Worm (Caenorhabditis elegans) whole organism, late embryonic: Measurements from ENCODE around the gene kars-1.

Experiments
- ceh-34 ChIP-seq: sonication (generic microtip); optimal IDR thresholded peaks from 2 replicates; lab custom pipeline; 2016; ENCODE audit warnings: mild to moderate bottlenecking, missing genetic modification characterization, missing compliant biosample characterization
- elt-4 ChIP-seq: sonication (generic microtip); optimal IDR thresholded peaks from 2 replicates; lab custom pipeline; 2016; ENCODE audit warnings: missing genetic modification characterization, missing compliant biosample characterization
- ets-4 ChIP-seq: sonication (generic microtip); optimal IDR thresholded peaks from 2 replicates; lab custom pipeline; 2016; ENCODE audit warnings: missing genetic modification characterization, missing compliant biosample characterization
- hlh-30 ChIP-seq: sonication (generic microtip); optimal IDR thresholded peaks from 2 replicates; lab custom pipeline; 2017; ENCODE audit warnings: antibody characterized with exemption, missing genetic modification characterization, missing compliant biosample characterization; ENCODE audit not compliant: insufficient read depth
- pag-3 ChIP-seq: sonication (generic microtip); optimal IDR thresholded peaks from 2 replicates; lab custom pipeline; 2016; ENCODE audit warnings: missing compliant biosample characterization, missing genetic modification characterization, borderline replicate concordance
- pha-4 ChIP-seq: fragments of 150-350 bp; optimal IDR thresholded peaks from 2 replicates; lab custom pipeline; 2018; ENCODE audit warnings: missing biosample characterization, missing genetic modification reagents, missing genetic modification characterization
- sox-4 ChIP-seq: sonication (generic microtip); optimal IDR thresholded peaks from 2 replicates; lab custom pipeline; 2017; ENCODE audit warnings: mild to moderate bottlenecking, missing genetic modification characterization, inconsistent platforms, missing compliant biosample characterization
- ttx-3 ChIP-seq: sonication (generic microtip); optimal IDR thresholded peaks from 2 replicates; lab custom pipeline; 2016; ENCODE audit warnings: missing genetic modification reagents, missing genetic modification characterization, missing compliant biosample characterization

- TF ChIP-seq sox-4 (tag; lab: Kevin White, UChicago) (no peak), pha-4 (no peak), elt-4 (no peak), ttx-3 (tag; lab: Kevin White, UChicago) (no peak), hlh-30 (tag; lab: Kevin White, UChicago) (no peak), pag-3 (tag; lab: Kevin White, UChicago) (no peak), ceh-34 (tag; lab: Kevin White, UChicago) (no peak), ets-4 (no peak)
Observed at ce11 chrII:7106313-7106712, 34.1 kb upstream of the kars-1 start.
